Fruit fly (Drosophila melanogaster): ENCODE data around the gene CG3106.

Gene CG3106

DNA sequence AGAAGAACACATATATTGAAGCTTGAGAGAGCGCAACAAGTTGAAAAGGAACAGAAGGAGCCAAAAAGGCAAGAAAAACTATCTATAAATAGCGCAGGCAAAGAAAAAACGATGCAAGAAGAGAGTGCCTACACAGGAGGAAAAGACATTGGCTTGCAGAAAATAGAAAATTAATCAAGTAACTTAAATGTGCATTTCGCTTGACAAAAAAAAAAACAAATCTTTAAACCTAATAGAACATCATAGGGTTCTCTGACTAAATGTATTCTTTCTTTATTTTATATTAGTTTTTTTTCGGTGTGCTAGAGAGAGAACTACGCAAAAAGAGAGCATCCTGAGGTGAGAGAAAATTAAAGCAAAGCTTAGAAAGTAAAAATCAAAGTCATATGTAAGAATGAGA lies 12.7 kb downstream of the CG3106 start (continued):
- no peak for TF ChIP-seq br (optimal IDR thresholded peaks at IDR 0.05)
- no peak; the same call in 1 of the 2 replicates for TF ChIP-seq Awh (GFP tag; IDR thresholded peaks at IDR 0.05)
- peak; percentile 47 for TF ChIP-seq tio (GFP tag; optimal IDR thresholded peaks at IDR 0.05)
- TF ChIP-seq trem (tag; optimal IDR thresholded peaks at IDR 0.05): no peak
- no peak for TF ChIP-seq zen2 (GFP tag; IDR thresholded peaks at IDR 0.05; ENCODE audit: partially characterized antibody)
- no peak for TF ChIP-seq amos (GFP tag; IDR thresholded peaks at IDR 0.05; ENCODE audit: partially characterized antibody)
- no peak for TF ChIP-seq abd-A (tag; optimal IDR thresholded peaks at IDR 0.05)
- TF ChIP-seq CG2678 (tag; optimal IDR thresholded peaks at IDR 0.05): peak; percentile 33
- TF ChIP-seq CG7963 (GFP tag; IDR thresholded peaks at IDR 0.05; ENCODE audit: partially characterized antibody): no peak
- peak; percentile 70; the same call in 2 of the 3 replicates for TF ChIP-seq row (GFP tag; IDR thresholded peaks at IDR 0.05)
- no peak for TF ChIP-seq emc (GFP tag; optimal IDR thresholded peaks at IDR 0.05)
- TF ChIP-seq Drgx (GFP tag; IDR thresholded peaks at IDR 0.05): peak; percentile 90
- no peak for TF ChIP-seq ham (GFP tag; IDR thresholded peaks at IDR 0.05)
- TF ChIP-seq Dek (tag; optimal IDR thresholded peaks at IDR 0.05): no peak
- no peak for TF ChIP-seq Poxn (GFP tag; IDR thresholded peaks at IDR 0.05)
- no peak for TF ChIP-seq Meics (GFP tag; optimal IDR thresholded peaks at IDR 0.05)
- no peak for TF ChIP-seq sima (GFP tag; optimal IDR thresholded peaks at IDR 0.05)
- TF ChIP-seq GATAe (GFP tag; conservative IDR thresholded peaks at IDR 0.05): no peak
- TF ChIP-seq CG5180 (GFP tag; optimal IDR thresholded peaks at IDR 0.05): no peak
- no peak for TF ChIP-seq CG12236 (GFP tag; optimal IDR thresholded peaks at IDR 0.05)
- no peak for TF ChIP-seq wdn (GFP tag; IDR thresholded peaks at IDR 0.05)
- TF ChIP-seq CG32532 (GFP tag; IDR thresholded peaks at IDR 0.05): no peak
- no peak for TF ChIP-seq CG30020 (tag; optimal IDR thresholded peaks at IDR 0.05)
- peak in 1 of 2 experiments; percentile 3 for TF ChIP-seq dpn (GFP tag; optimal IDR thresholded peaks at IDR 0.05)
- no peak for TF ChIP-seq CG12744 (GFP tag; optimal IDR thresholded peaks at IDR 0.05)
- TF ChIP-seq Ravus (GFP tag; IDR thresholded peaks at IDR 0.05): no peak
- peak; percentile 77 for TF ChIP-seq CG17328 (GFP tag; IDR thresholded peaks at IDR 0.05)
- TF ChIP-seq CG17361 (GFP tag; IDR thresholded peaks at IDR 0.05): no peak; the same call in 1 of the 3 replicates
- TF ChIP-seq ci (GFP tag; IDR thresholded peaks at IDR 0.05): peak; percentile 68; the same call in 2 of the 3 replicates
- TF ChIP-seq disco-r (GFP tag; optimal IDR thresholded peaks at IDR 0.05): no peak
- no peak for TF ChIP-seq danr (GFP tag; IDR thresholded peaks at IDR 0.05)
- TF ChIP-seq CG16815 (GFP tag; optimal IDR thresholded peaks at IDR 0.05): peak; percentile 63
- no peak for TF ChIP-seq CG10462 (GFP tag; optimal IDR thresholded peaks at IDR 0.05)
- peak; percentile 41 for TF ChIP-seq CG30403 (GFP tag; optimal IDR thresholded peaks at IDR 0.05)
- 0 out of 2 replicates have a peak, but pooled peaks have one; percentile 44 for TF ChIP-seq sim (GFP tag; IDR thresholded peaks at IDR 0.05)
- TF ChIP-seq HLH3B (GFP tag; IDR thresholded peaks at IDR 0.05): 0 out of 2 replicates have a peak, but pooled peaks have one; percentile 12
- peak; percentile 2 to 68 for TF ChIP-seq chif (GFP tag; optimal IDR thresholded peaks at IDR 0.05)
- peak; percentile 45 for TF ChIP-seq CG1602 (GFP tag; optimal IDR thresholded peaks at IDR 0.05)
- no peak for TF ChIP-seq Doc3 (GFP tag; IDR thresholded peaks at IDR 0.05; ENCODE audit: partially characterized antibody)
- peak; percentile 56; the same call in 1 of the 3 replicates for TF ChIP-seq CG11093 (GFP tag; IDR thresholded peaks at IDR 0.05)
- TF ChIP-seq CG17912 (GFP tag; optimal IDR thresholded peaks at IDR 0.05): no peak
- TF ChIP-seq Mes4 (GFP tag; optimal IDR thresholded peaks at IDR 0.05): peak; percentile 2
- no peak for TF ChIP-seq NC2α (GFP tag; optimal IDR thresholded peaks at IDR 0.05)
- TF ChIP-seq salm (tag; optimal IDR thresholded peaks at IDR 0.05): no peak
- TF ChIP-seq CG3163 (GFP tag; optimal IDR thresholded peaks at IDR 0.05): no peak
- peak; percentile 50; the same call in 1 of the 2 replicates for TF ChIP-seq CG1024 (GFP tag; IDR thresholded peaks at IDR 0.05)
- no peak for TF ChIP-seq nerfin-2 (GFP tag; IDR thresholded peaks at IDR 0.05; ENCODE audit: partially characterized antibody)
- TF ChIP-seq CG6654 (GFP tag; optimal IDR thresholded peaks at IDR 0.05): no peak
- no peak for TF ChIP-seq CG1233 (GFP tag; optimal IDR thresholded peaks at IDR 0.05)
- no peak for TF ChIP-seq CHES-1-like (GFP tag; optimal IDR thresholded peaks at IDR 0.05)
- TF ChIP-seq CG4328 (GFP tag; optimal IDR thresholded peaks at IDR 0.05): no peak
- no peak for TF ChIP-seq CG6272 (GFP tag; IDR thresholded peaks at IDR 0.05)
